Worm (Caenorhabditis elegans): ENCODE results near the gene T26E4.10.

ce11 chrV:15826110-15826509 is 28.1 kb upstream of the T26E4.10 start, which contains the start of gene srbc-51:
- TF ChIP-seq snpc-4 (GFP tag; optimal IDR thresholded peaks at IDR 0.05): no peak
- no peak for TF ChIP-seq snpc-4 (tag; optimal IDR thresholded peaks at IDR 0.05)
- TF ChIP-seq D2030.7 (GFP tag; IDR thresholded peaks at IDR 0.05): no peak
- TF ChIP-seq tbx-9 (tag; optimal IDR thresholded peaks at IDR 0.05; ENCODE audit: borderline replicate concordance): no peak
- TF ChIP-seq hmg-20 (GFP tag; IDR thresholded peaks at IDR 0.05): no peak
- no peak for TF ChIP-seq unc-62 (GFP tag; optimal IDR thresholded peaks at IDR 0.05)
